Worm (Caenorhabditis elegans): ENCODE data around the gene C09H10.5.

ce11 chrII:11128989-11129388 lies 25.4 kb upstream of the C09H10.5 start, which contains the start of gene F40F8.3:
- no peak for TF ChIP-seq ces-1 (GFP tag; optimal IDR thresholded peaks at IDR 0.05)
- TF ChIP-seq tbx-2 (tag; optimal IDR thresholded peaks at IDR 0.05), result no peak
- no peak for TF ChIP-seq unc-130 (tag; optimal IDR thresholded peaks at IDR 0.05)
- TF ChIP-seq nhr-28 (tag; optimal IDR thresholded peaks at IDR 0.05), result no peak
- no peak for TF ChIP-seq isw-1 (GFP tag; IDR thresholded peaks at IDR 0.05)
- no peak for TF ChIP-seq lin-35 (GFP tag; optimal IDR thresholded peaks at IDR 0.05)
- TF ChIP-seq pqm-1 (tag; optimal IDR thresholded peaks at IDR 0.05), result no peak
- TF ChIP-seq nhr-11 (tag; optimal IDR thresholded peaks at IDR 0.05), result no peak
- TF ChIP-seq aly-2 (tag; optimal IDR thresholded peaks at IDR 0.05), result no peak
- no peak for TF ChIP-seq nhr-85 (tag)
- no peak for TF ChIP-seq ztf-11 (tag; optimal IDR thresholded peaks at IDR 0.05)
- TF ChIP-seq jun-1 (tag; optimal IDR thresholded peaks at IDR 0.05), result no peak
- TF ChIP-seq snpc-4 (tag; optimal IDR thresholded peaks at IDR 0.05), result no peak
